Fruit fly (Drosophila melanogaster) whole organism, pupa: ENCODE measurements around the gene CG32263.

Experiments
- CG10348 ChIP-seq: fragments of 200-800 bp; sonication (Bioruptor generic); IDR thresholded peaks from 2 replicates; pipeline ENCODE4 v1.3.6; 2022; ENCODE audit warnings: missing biosample characterization, missing genetic modification characterization
- CG12605 ChIP-seq: fragments of 200-800 bp; sonication (Bioruptor generic); IDR thresholded peaks from 2 replicates; pipeline ENCODE4 v1.3.6; 2022; ENCODE audit warnings: missing biosample characterization, missing genetic modification characterization
- CG13204 ChIP-seq: fragments of 200-800 bp; sonication (Bioruptor generic); optimal IDR thresholded peaks from 2 replicates; lab custom pipeline; 2018; ENCODE audit warnings: missing biosample characterization, mild to moderate bottlenecking, missing genetic modification characterization, moderate library complexity
- CG14655 ChIP-seq: fragments of 200-800 bp; sonication (Bioruptor generic); optimal IDR thresholded peaks from 3 replicates; lab custom pipeline; 2017; ENCODE audit warnings: mild to moderate bottlenecking, missing biosample characterization, missing genetic modification reagents, missing genetic modification characterization
- CG17806 ChIP-seq: fragments of 200-800 bp; sonication (Bioruptor generic); optimal IDR thresholded peaks from 2 replicates; lab custom pipeline; 2018; ENCODE audit warnings: missing biosample characterization, mild to moderate bottlenecking, missing genetic modification characterization, moderate library complexity
- CG4496 ChIP-seq: fragments of 200-800 bp; sonication (Bioruptor generic); IDR thresholded peaks from 3 replicates; pipeline ENCODE4 v1.3.6; 2022; ENCODE audit warnings: missing biosample characterization, missing genetic modification characterization
- EcR ChIP-seq: fragments of 200-800 bp; sonication (Bioruptor generic); optimal IDR thresholded peaks from 3 replicates; lab custom pipeline; 2019; ENCODE audit warnings: missing biosample characterization, missing genetic modification characterization, mild to moderate bottlenecking, moderate library complexity, missing genetic modification reagents
- Ets98B ChIP-seq: fragments of 200-800 bp; sonication (Bioruptor generic); IDR thresholded peaks from 2 replicates; pipeline ENCODE4 v1.3.6; 2022; ENCODE audit warnings: missing biosample characterization, missing genetic modification characterization

- TF ChIP-seq CG10348 (no peak), CG4496 (GFP tag; lab: Robert Waterston, UW) (no peak), CG17806 (tag; lab: Kevin White, UChicago) (peak; percentile 14), Ets98B (GFP tag; lab: Robert Waterston, UW) (no peak), CG14655 (GFP tag; lab: Kevin White, UChicago) (no peak), EcR (GFP tag; lab: Kevin White, UChicago) (no peak), CG12605 (GFP tag; lab: Robert Waterston, UW) (no peak), CG13204 (GFP tag; lab: Kevin White, UChicago) (no peak)
Observed at dm6 chr3L:3786344-3787076, 24.4 kb downstream of the CG32263 start.
